Fruit fly (Drosophila melanogaster): Measurements from ENCODE around the gene ZnT33D.

ZnT33D gene

dm6 chr2L:12163941-12164340 lies at the start of gene ZnT33D:
TSS of gene ZnT33D (plus strand) at chr2L:12164241.
- TF ChIP-seq fd85E (GFP tag; optimal IDR thresholded peaks at IDR 0.05) = no peak
- no peak for TF ChIP-seq Eip78C (GFP tag)
- no peak for TF ChIP-seq svp (GFP tag)
- TF ChIP-seq fkh (GFP tag; optimal IDR thresholded peaks at IDR 0.05) = no peak
- TF ChIP-seq CG10669 (GFP tag; optimal IDR thresholded peaks at IDR 0.05) = no peak
- TF ChIP-seq CG34406 (GFP tag; optimal IDR thresholded peaks at IDR 0.05) = no peak
- TF ChIP-seq dsx (GFP tag; optimal IDR thresholded peaks at IDR 0.05; ENCODE audit: poor library complexity, severe bottlenecking) = no peak
- TF ChIP-seq CG4318 (GFP tag; optimal IDR thresholded peaks at IDR 0.05) = no peak

dm6 chr2L:12115809-12116208 lies 48.2 kb upstream of the ZnT33D start:
- TF ChIP-seq eg (GFP tag; IDR thresholded peaks at IDR 0.05) = 0 out of 3 replicates have a peak, but pooled peaks have one; percentile 13
- no peak for TF ChIP-seq Smox (GFP tag; optimal IDR thresholded peaks at IDR 0.05)
- peak; percentile 48 for TF ChIP-seq CG15336 (GFP tag; IDR thresholded peaks at IDR 0.05)
- peak; percentile 15 for TF ChIP-seq CG32006 (GFP tag; optimal IDR thresholded peaks at IDR 0.05)
- 0 out of 3 replicates have a peak, but pooled peaks have one; percentile 32 for TF ChIP-seq CG8119 (GFP tag; IDR thresholded peaks at IDR 0.05)
- TF ChIP-seq Sox102F (GFP tag; optimal IDR thresholded peaks at IDR 0.05) = no peak
- TF ChIP-seq achi (GFP tag; optimal IDR thresholded peaks at IDR 0.05) = peak; percentile 15
- TF ChIP-seq cyc (GFP tag; optimal IDR thresholded peaks at IDR 0.05) = no peak
- TF ChIP-seq Eip75B (GFP tag; optimal IDR thresholded peaks at IDR 0.05) = no peak
- no peak for TF ChIP-seq Hr38 (GFP tag; optimal IDR thresholded peaks at IDR 0.05)
- TF ChIP-seq CG6808 (GFP tag; optimal IDR thresholded peaks at IDR 0.05) = no peak
- no peak for TF ChIP-seq esn (GFP tag; optimal IDR thresholded peaks at IDR 0.05)
- no peak for TF ChIP-seq salr (GFP tag; optimal IDR thresholded peaks at IDR 0.05)
- TF ChIP-seq CG10631 (GFP tag; optimal IDR thresholded peaks at IDR 0.05) = peak; percentile 0
- no peak for TF ChIP-seq ss (GFP tag; optimal IDR thresholded peaks at IDR 0.05)
- TF ChIP-seq Ets21C (GFP tag; optimal IDR thresholded peaks at IDR 0.05) = no peak
- TF ChIP-seq Eip78C (GFP tag) = peak; percentile 2
- no peak for TF ChIP-seq spab (GFP tag; optimal IDR thresholded peaks at IDR 0.05)
- TF ChIP-seq dsx (GFP tag; optimal IDR thresholded peaks at IDR 0.05; ENCODE audit: poor library complexity, severe bottlenecking) = no peak
- TF ChIP-seq CG9139 (GFP tag; optimal IDR thresholded peaks at IDR 0.05) = no peak

- TF ChIP-seq CG6808 (GFP tag; optimal IDR thresholded peaks at IDR 0.05) (no peak), Hr39 (GFP tag; optimal IDR thresholded peaks at IDR 0.05) (no peak), CG6276 (GFP tag; optimal IDR thresholded peaks at IDR 0.05) (no peak), CG4318 (GFP tag; optimal IDR thresholded peaks at IDR 0.05) (no peak), eg (GFP tag; IDR thresholded peaks at IDR 0.05) (no peak), CG32006 (GFP tag; optimal IDR thresholded peaks at IDR 0.05) (peak; percentile 44), Blimp-1 (GFP tag; optimal IDR thresholded peaks at IDR 0.05) (no peak), fkh (GFP tag; optimal IDR thresholded peaks at IDR 0.05) (no peak), dsx (GFP tag; optimal IDR thresholded peaks at IDR 0.05; ENCODE audit: poor library complexity, severe bottlenecking) (no peak), CG11294 (GFP tag; IDR thresholded peaks at IDR 0.05) (no peak), Smox (GFP tag; optimal IDR thresholded peaks at IDR 0.05) (peak; percentile 1), CG31627 (GFP tag; optimal IDR thresholded peaks at IDR 0.05) (no peak), CG3032 (tag; optimal IDR thresholded peaks at IDR 0.05) (no peak), lz (GFP tag; optimal IDR thresholded peaks at IDR 0.05) (no peak), CG8632 (GFP tag; optimal IDR thresholded peaks at IDR 0.05) (no peak), CG15336 (GFP tag; IDR thresholded peaks at IDR 0.05) (no peak), Eip93F (GFP tag; optimal IDR thresholded peaks at IDR 0.05) (no peak), CG6792 (GFP tag; optimal IDR thresholded peaks at IDR 0.05) (no peak), Ets96B (tag; optimal IDR thresholded peaks at IDR 0.05) (no peak), fd59A (GFP tag; optimal IDR thresholded peaks at IDR 0.05) (no peak), Eip78C (GFP tag) (peak; percentile 59), vri (GFP tag; optimal IDR thresholded peaks at IDR 0.05) (no peak), achi (GFP tag; optimal IDR thresholded peaks at IDR 0.05) (peak; percentile 6), CG10631 (GFP tag; optimal IDR thresholded peaks at IDR 0.05) (peak; percentile 21), CG6163 (GFP tag; IDR thresholded peaks at IDR 0.05) (no peak), topi (GFP tag; optimal IDR thresholded peaks at IDR 0.05) (no peak), esn (GFP tag; optimal IDR thresholded peaks at IDR 0.05) (no peak), CG9139 (GFP tag; optimal IDR thresholded peaks at IDR 0.05) (no peak), svp (GFP tag) (peak; percentile 49), CG7368 (GFP tag; optimal IDR thresholded peaks at IDR 0.05) (no peak), CG3919 (GFP tag; optimal IDR thresholded peaks at IDR 0.05) (no peak), Lpt (GFP tag; optimal IDR thresholded peaks at IDR 0.05) (no peak), CG11762 (GFP tag; optimal IDR thresholded peaks at IDR 0.05; ENCODE audit: insufficient read depth) (no peak), Ets21C (GFP tag; optimal IDR thresholded peaks at IDR 0.05) (no peak), CG34406 (GFP tag; optimal IDR thresholded peaks at IDR 0.05) (no peak), salr (GFP tag; optimal IDR thresholded peaks at IDR 0.05) (peak in 1 of 2 experiments; percentile 49), acj6 (GFP tag; optimal IDR thresholded peaks at IDR 0.05) (no peak)
Observed at dm6 chr2L:12120000-12120399, 44.0 kb upstream of the ZnT33D start.
